Worm (Caenorhabditis elegans) whole organism, mixed stage, embryonic: ENCODE results near the gene C14H10.2.

ENCODE experiments used
- M03D4.4 ChIP-seq: sonication (generic microtip); optimal IDR thresholded peaks from 2 replicates; lab custom pipeline; 2017; ENCODE audit warnings: mild to moderate bottlenecking, missing genetic modification characterization, missing compliant biosample characterization
- bed-3 ChIP-seq: fragments of 200-800 bp; sonication (Bioruptor generic); optimal IDR thresholded peaks from 3 replicates; lab custom pipeline; 2018; ENCODE audit warnings: mild to moderate bottlenecking, missing genetic modification characterization, moderate library complexity, missing compliant biosample characterization
- blmp-1 ChIP-seq: fragments of 150-350 bp; optimal IDR thresholded peaks from 2 replicates; lab custom pipeline; 2014; ENCODE audit warnings: missing biosample characterization, missing genetic modification characterization
- ceh-43 ChIP-seq: fragments of 200-800 bp; sonication (Bioruptor generic); optimal IDR thresholded peaks from 2 replicates; lab custom pipeline; 2018; ENCODE audit warnings: mild to moderate bottlenecking, missing genetic modification characterization, moderate library complexity, missing compliant biosample characterization
- ceh-83 ChIP-seq: fragments of 200-800 bp; sonication (Bioruptor generic); optimal IDR thresholded peaks from 2 replicates; lab custom pipeline; 2018; ENCODE audit warnings: mild to moderate bottlenecking, missing genetic modification characterization, missing compliant biosample characterization
- ces-1 ChIP-seq: fragments of 150-350 bp; optimal IDR thresholded peaks from 2 replicates; lab custom pipeline; 2014; ENCODE audit warnings: missing biosample characterization, missing genetic modification reagents, missing genetic modification characterization
- cnd-1 ChIP-seq: fragments of 200-800 bp; sonication (Bioruptor generic); optimal IDR thresholded peaks from 2 replicates; lab custom pipeline; 2018; ENCODE audit warnings: mild to moderate bottlenecking, missing genetic modification characterization, missing compliant biosample characterization
- drap-1 ChIP-seq: fragments of 200-800 bp; sonication (Bioruptor generic); optimal IDR thresholded peaks from 3 replicates; lab custom pipeline; 2018; ENCODE audit warnings: mild to moderate bottlenecking, missing genetic modification characterization, missing compliant biosample characterization
- elt-1 ChIP-seq: sonication (generic microtip); optimal IDR thresholded peaks from 2 replicates; lab custom pipeline; 2017; ENCODE audit warnings: missing genetic modification characterization, mild to moderate bottlenecking, missing compliant biosample characterization, antibody characterized with exemption, moderate library complexity, borderline replicate concordance; ENCODE audit not compliant: insufficient read depth
- elt-3 ChIP-seq: fragments of 150-350 bp; optimal IDR thresholded peaks from 2 replicates; lab custom pipeline; 2014; ENCODE audit warnings: missing biosample characterization, missing genetic modification characterization
- flh-1 ChIP-seq: fragments of 200-800 bp; sonication (Bioruptor generic); optimal IDR thresholded peaks from 2 replicates; lab custom pipeline; 2018; ENCODE audit warnings: mild to moderate bottlenecking, missing genetic modification characterization, moderate library complexity, missing compliant biosample characterization
- ham-2 ChIP-seq: fragments of 200-800 bp; sonication (Bioruptor generic); optimal IDR thresholded peaks from 2 replicates; lab custom pipeline; 2018; ENCODE audit warnings: mild to moderate bottlenecking, missing genetic modification characterization, missing compliant biosample characterization
- hlh-1 ChIP-seq: fragments of 150-350 bp; optimal IDR thresholded peaks from 2 replicates; lab custom pipeline; 2014; ENCODE audit warnings: missing biosample characterization, missing genetic modification reagents, missing genetic modification characterization
- lin-13 ChIP-seq: fragments of 150-350 bp; optimal IDR thresholded peaks from 2 replicates; lab custom pipeline; 2014; ENCODE audit warnings: missing biosample characterization, missing genetic modification characterization
- lin-32 ChIP-seq: fragments of 200-800 bp; sonication (Bioruptor generic); optimal IDR thresholded peaks from 2 replicates; lab custom pipeline; 2018; ENCODE audit warnings: mild to moderate bottlenecking, missing genetic modification characterization, missing compliant biosample characterization
- lsy-2 ChIP-seq: fragments of 150-350 bp; optimal IDR thresholded peaks from 2 replicates; lab custom pipeline; 2014; ENCODE audit warnings: missing biosample characterization, missing genetic modification characterization
- mab-5 ChIP-seq: fragments of 150-350 bp; optimal IDR thresholded peaks from 2 replicates; lab custom pipeline; 2014; ENCODE audit warnings: missing biosample characterization, missing genetic modification characterization
- mep-1 ChIP-seq: fragments of 150-350 bp; optimal IDR thresholded peaks from 2 replicates; lab custom pipeline; 2017; ENCODE audit warnings: missing biosample characterization, missing genetic modification reagents, missing genetic modification characterization, inconsistent platforms
- nhr-12 ChIP-seq: fragments of 150-350 bp; optimal IDR thresholded peaks from 2 replicates; lab custom pipeline; 2014; ENCODE audit warnings: missing biosample characterization, missing genetic modification characterization
- nhr-2 ChIP-seq: fragments of 150-350 bp; optimal IDR thresholded peaks from 2 replicates; lab custom pipeline; 2014; ENCODE audit warnings: missing biosample characterization, missing genetic modification characterization
- nhr-28 ChIP-seq: fragments of 150-350 bp; optimal IDR thresholded peaks from 2 replicates; lab custom pipeline; 2014; ENCODE audit warnings: missing biosample characterization, missing genetic modification characterization
- pha-4 ChIP-seq: fragments of 150-350 bp; optimal IDR thresholded peaks from 2 replicates; lab custom pipeline; 2018; ENCODE audit warnings: missing biosample characterization, missing genetic modification reagents, missing genetic modification characterization
- sem-2 ChIP-seq: fragments of 200-800 bp; sonication (Bioruptor generic); optimal IDR thresholded peaks from 2 replicates; lab custom pipeline; 2018; ENCODE audit warnings: mild to moderate bottlenecking, missing genetic modification characterization, missing compliant biosample characterization
- snpc-4 ChIP-seq: fragments of 150-350 bp; optimal IDR thresholded peaks from 2 replicates; lab custom pipeline; 2014; ENCODE audit warnings: missing biosample characterization, missing genetic modification characterization
- sptf-1 ChIP-seq: sonication (generic microtip); optimal IDR thresholded peaks from 2 replicates; lab custom pipeline; 2017; ENCODE audit warnings: mild to moderate bottlenecking, missing genetic modification characterization, moderate library complexity, missing compliant biosample characterization
- unc-39 ChIP-seq: fragments of 150-350 bp; optimal IDR thresholded peaks from 2 replicates; lab custom pipeline; 2014; ENCODE audit warnings: missing biosample characterization, missing genetic modification characterization
- unc-62 ChIP-seq: fragments of 150-350 bp; optimal IDR thresholded peaks from 2 replicates; lab custom pipeline; 2014; ENCODE audit warnings: missing biosample characterization, missing genetic modification reagents, missing genetic modification characterization
- zip-8 ChIP-seq: fragments of 150-350 bp; optimal IDR thresholded peaks from 2 replicates; lab custom pipeline; 2014; ENCODE audit warnings: missing biosample characterization, missing genetic modification characterization
- ztf-11 ChIP-seq: fragments of 150-350 bp; optimal IDR thresholded peaks from 2 replicates; lab custom pipeline; 2014; ENCODE audit warnings: missing biosample characterization, missing genetic modification characterization

The C14H10.2 gene

DNA sequence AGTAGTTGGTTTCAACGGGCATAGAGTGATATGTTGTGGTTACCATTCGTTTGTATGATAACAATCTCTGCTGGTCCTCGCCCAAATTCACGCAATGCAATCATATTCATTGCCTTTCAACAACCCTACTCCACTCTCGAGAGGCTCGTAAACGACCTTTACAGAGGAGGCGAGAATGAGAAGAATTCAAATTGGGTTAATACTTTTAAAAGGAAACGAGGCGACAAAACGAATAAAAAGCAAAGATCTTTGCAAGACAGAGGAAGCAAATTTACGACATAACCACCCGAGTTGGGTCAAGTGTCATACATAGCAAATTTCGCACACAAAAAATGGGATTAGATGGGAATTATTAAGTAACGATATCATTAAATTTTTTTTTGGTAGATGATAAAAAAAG, 20.3 kb downstream of the C14H10.2 start:
- TF ChIP-seq ceh-83 (GFP tag; lab: Kevin White, UChicago) (no peak), ceh-43 (GFP tag; lab: Kevin White, UChicago) (no peak), flh-1 (no peak), ces-1 (peak; percentile 37)

ce11 chrX:10230872-10231271, 21.8 kb downstream of the C14H10.2 start:
- TF ChIP-seq blmp-1 (tag; lab: Kevin White, UChicago) = peak; percentile 82
- TF ChIP-seq sem-2 (GFP tag; lab: Kevin White, UChicago) = no peak
- no peak for TF ChIP-seq unc-39 (tag; lab: Kevin White, UChicago)
- TF ChIP-seq, all 35 proteins: peak for 1

DNA sequence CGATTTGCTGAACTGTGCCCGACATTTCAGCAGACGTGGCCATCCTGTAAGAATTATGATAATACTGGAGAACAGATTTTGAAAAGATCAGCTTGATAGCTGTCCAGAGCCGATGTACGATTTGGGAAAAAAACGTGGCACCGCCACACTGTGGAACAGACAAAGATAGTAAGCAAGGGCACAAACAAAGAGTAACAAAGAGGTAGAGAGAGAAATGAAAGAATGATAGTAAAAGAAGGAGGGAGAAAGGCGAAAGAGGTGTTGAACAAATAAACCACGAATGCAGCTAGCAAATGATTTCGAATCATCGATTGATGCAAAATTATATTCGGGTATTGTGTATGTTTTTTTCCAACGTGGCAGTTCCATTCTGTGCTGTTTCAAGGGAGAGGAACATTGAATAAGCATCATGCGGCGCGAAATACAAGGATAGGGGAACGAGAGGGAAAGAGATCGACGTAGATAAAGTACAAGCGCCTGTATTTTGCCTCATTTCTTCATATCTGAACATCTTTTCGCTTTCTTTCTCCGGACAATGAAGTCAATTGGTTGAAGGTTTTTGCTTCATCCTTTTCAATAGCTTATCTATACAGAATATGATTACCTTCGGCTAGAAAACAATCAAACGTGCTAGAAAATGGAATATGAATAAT, 24.5 kb downstream of the C14H10.2 start, which contains the start of gene C14H10.3:
TSS of gene C14H10.3 (minus strand) at position 44 of the 653 bp plus-strand sequence.
- TF ChIP-seq ham-2 (GFP tag; lab: Kevin White, UChicago) (peak; percentile 16), elt-1 (tag; lab: Kevin White, UChicago) (peak; percentile 62), mab-5 (tag; lab: Kevin White, UChicago) (no peak), sptf-1 (no peak), lin-13 (no peak), hlh-1 (tag; lab: Kevin White, UChicago) (no peak)

ce11 chrX:10227217-10227616, 25.5 kb downstream of the C14H10.2 start:
- TF ChIP-seq elt-1 (tag; lab: Kevin White, UChicago) (peak; percentile 50), sem-2 (GFP tag; lab: Kevin White, UChicago) (no peak)

DNA sequence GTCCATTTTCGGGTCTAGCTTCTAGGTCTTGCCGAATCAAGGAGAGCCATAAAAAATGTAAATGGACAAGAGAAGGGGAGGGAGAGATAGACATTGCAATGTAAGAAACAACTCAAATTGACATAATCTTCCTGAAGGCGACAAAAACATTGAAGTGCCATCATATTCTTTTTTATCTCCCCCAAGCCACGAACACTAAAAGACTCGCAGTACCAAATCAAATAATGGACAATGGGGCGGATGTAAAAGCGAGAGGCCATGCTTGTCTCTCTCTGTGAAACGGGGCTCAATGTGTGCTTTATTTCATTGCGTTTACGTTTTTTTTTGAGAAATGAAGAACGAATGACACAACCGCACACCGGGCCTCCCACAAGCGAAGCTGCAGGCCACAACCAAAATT, 26.8 kb downstream of the C14H10.2 start:
- no peak for TF ChIP-seq lsy-2
- no peak for TF ChIP-seq cnd-1
- TF ChIP-seq sptf-1 = no peak
- TF ChIP-seq snpc-4 (tag; lab: Kevin White, UChicago) = no peak
- TF ChIP-seq ham-2 (GFP tag; lab: Kevin White, UChicago) = no peak
- TF ChIP-seq hlh-1 (tag; lab: Kevin White, UChicago) = no peak

- no peak for TF ChIP-seq bed-3
- no peak for TF ChIP-seq ceh-83 (GFP tag; lab: Kevin White, UChicago)
- TF ChIP-seq unc-39 (tag; lab: Kevin White, UChicago) = no peak
- TF ChIP-seq mep-1 (tag; lab: Kevin White, UChicago) = no peak
- TF ChIP-seq elt-3 = no peak
- TF ChIP-seq ceh-43 (GFP tag; lab: Kevin White, UChicago) = no peak
- TF ChIP-seq ztf-11 (tag; lab: Kevin White, UChicago) = no peak
Measured at ce11 chrX:10219184-10219705, 33.4 kb downstream of the C14H10.2 start.

- TF ChIP-seq ham-2 (GFP tag; lab: Kevin White, UChicago) = no peak
- no peak for TF ChIP-seq unc-62 (GFP tag; lab: Kevin White, UChicago)
- no peak for TF ChIP-seq ceh-43 (GFP tag; lab: Kevin White, UChicago)
- no peak for TF ChIP-seq blmp-1 (tag; lab: Kevin White, UChicago)
Measured at ce11 chrX:10218779-10219178, 33.9 kb downstream of the C14H10.2 start, which contains the start of gene F44A6.5. Gene F44A6.5, minus strand, starts transcription at chrX:10218929.

DNA sequence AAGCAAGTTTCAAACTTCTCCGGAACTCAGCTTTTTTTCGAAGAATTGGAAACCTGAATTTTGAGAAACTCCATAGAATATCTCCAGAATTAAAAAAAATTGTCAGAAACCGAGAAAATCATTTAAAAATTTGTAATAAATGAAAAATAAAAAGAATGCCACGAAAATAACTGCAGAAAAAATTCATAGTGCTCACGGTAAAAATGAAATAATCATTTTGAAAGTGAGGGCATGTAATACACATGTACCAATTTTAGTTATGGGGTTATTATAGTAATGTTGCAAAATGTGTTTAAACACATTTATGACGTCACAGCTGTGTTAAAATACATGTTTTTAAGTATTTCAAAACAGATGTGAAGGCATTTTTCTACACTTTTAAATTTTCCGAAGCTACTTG, 35.8 kb downstream of the C14H10.2 start:
- TF ChIP-seq blmp-1 (tag; lab: Kevin White, UChicago) (no peak), zip-8 (tag; lab: Kevin White, UChicago) (peak; percentile 30)

DNA sequence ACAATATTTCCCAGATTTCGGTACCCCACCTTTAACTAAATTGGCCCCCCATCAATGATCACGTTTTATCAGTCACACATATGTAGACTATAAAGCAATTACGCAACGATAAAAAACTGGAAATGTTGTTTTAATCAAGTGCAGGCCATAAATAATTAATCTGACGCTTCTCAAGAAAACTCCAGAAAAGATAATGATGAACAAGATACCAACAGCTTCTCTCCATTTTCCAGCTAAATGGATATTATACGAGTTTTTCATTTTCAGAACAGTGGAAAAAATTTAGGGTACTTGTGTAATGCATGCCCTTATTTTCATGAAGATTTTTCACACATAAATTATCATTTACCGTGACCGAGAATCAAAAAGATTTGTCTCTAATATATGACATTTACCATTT, 36.3 kb downstream of the C14H10.2 start:
- TF ChIP-seq flh-1 (no peak), snpc-4 (tag; lab: Kevin White, UChicago) (no peak), hlh-1 (tag; lab: Kevin White, UChicago) (no peak), pha-4 (tag; lab: Kevin White, UChicago) (no peak), M03D4.4 (no peak), lin-32 (GFP tag; lab: Kevin White, UChicago) (no peak), ceh-83 (GFP tag; lab: Kevin White, UChicago) (no peak), nhr-2 (tag; lab: Kevin White, UChicago) (no peak), ces-1 (no peak), elt-1 (tag; lab: Kevin White, UChicago) (no peak), sptf-1 (no peak), unc-39 (tag; lab: Kevin White, UChicago) (no peak), nhr-12 (tag; lab: Kevin White, UChicago) (no peak), nhr-28 (tag; lab: Kevin White, UChicago) (no peak), drap-1 (no peak), blmp-1 (tag; lab: Kevin White, UChicago) (no peak), bed-3 (no peak), sem-2 (GFP tag; lab: Kevin White, UChicago) (no peak), mep-1 (tag; lab: Kevin White, UChicago) (no peak)
